Worm (Caenorhabditis elegans): ENCODE measurements around the gene idpp-13.

DNA sequence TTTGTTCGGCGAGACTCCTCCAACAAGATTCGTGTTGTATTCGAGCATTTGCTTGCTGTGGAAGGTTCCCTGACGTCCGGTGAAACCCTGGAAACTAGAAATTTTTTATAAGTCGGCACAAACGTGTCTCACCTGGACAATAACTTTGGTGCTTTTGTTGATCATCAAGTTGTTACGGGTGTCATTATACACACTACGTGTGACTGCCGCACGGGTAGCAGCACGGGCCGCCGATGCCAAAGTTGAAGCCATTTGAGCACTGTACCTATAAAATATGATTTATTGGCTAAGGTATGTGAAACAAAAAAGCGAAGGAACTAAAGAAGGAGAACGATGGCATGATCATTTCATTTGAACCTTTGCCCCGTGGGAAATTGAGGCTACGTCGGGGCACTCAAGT lies 15.6 kb downstream of the idpp-13 start, which contains the start of gene sucl-2:
- TF ChIP-seq lin-15B (tag; optimal IDR thresholded peaks at IDR 0.05) (no peak), ZK546.5 (tag; optimal IDR thresholded peaks at IDR 0.05) (no peak), ceh-82 (tag; optimal IDR thresholded peaks at IDR 0.05) (no peak), ztf-11 (tag; optimal IDR thresholded peaks at IDR 0.05) (no peak), elt-2 (tag; optimal IDR thresholded peaks at IDR 0.05) (no peak), unc-39 (tag; optimal IDR thresholded peaks at IDR 0.05) (no peak)
